Worm (Caenorhabditis elegans): ENCODE measurements around the gene K09E4.3.
A peak's percentile ranks its signal among the peaks of the same experiment; 100 is the strongest.

K09E4.3 gene

ce11 chrII:14122065-14122464, 4.7 kb downstream of the K09E4.3 start, which contains the start of gene K09E4.4:
Gene K09E4.4 (minus strand): TSS chrII:14122165.
- TF ChIP-seq egl-43 (GFP tag; IDR thresholded peaks at IDR 0.05) (no peak), aly-2 (tag; optimal IDR thresholded peaks at IDR 0.05) (no peak), nhr-25 (tag; optimal IDR thresholded peaks at IDR 0.05; ENCODE audit: borderline replicate concordance, insufficient read depth) (no peak), ceh-82 (tag; optimal IDR thresholded peaks at IDR 0.05) (no peak), unc-130 (GFP tag; optimal IDR thresholded peaks at IDR 0.05) (no peak), vab-7 (GFP tag; IDR thresholded peaks at IDR 0.05) (0 out of 2 replicates have a peak, but pooled peaks have one; percentile 31), daf-19 (GFP tag; conservative IDR thresholded peaks at IDR 0.05) (no peak), saeg-2 (GFP tag; IDR thresholded peaks at IDR 0.05) (no peak), ZK337.2 (GFP tag; IDR thresholded peaks at IDR 0.05) (no peak), hif-1 (tag; optimal IDR thresholded peaks at IDR 0.05) (no peak), ceh-20 (GFP tag; IDR thresholded peaks at IDR 0.05) (peak; percentile 18; the same call in 1 of the 2 replicates), nhr-6 (tag; optimal IDR thresholded peaks at IDR 0.05) (no peak), aha-1 (tag) (peak; percentile 45), lin-15B (tag; optimal IDR thresholded peaks at IDR 0.05) (no peak), zfp-3 (GFP tag; conservative IDR thresholded peaks at IDR 0.05) (no peak), ztf-11 (tag; optimal IDR thresholded peaks at IDR 0.05) (no peak), madf-5 (GFP tag; IDR thresholded peaks at IDR 0.05) (no peak)

ce11 chrII:14118391-14118790, 8.3 kb downstream of the K09E4.3 start:
- TF ChIP-seq nhr-6 (tag; optimal IDR thresholded peaks at IDR 0.05) (no peak), F37D6.2 (tag; optimal IDR thresholded peaks at IDR 0.05) (no peak), attf-4 (tag; optimal IDR thresholded peaks at IDR 0.05) (no peak), unc-39 (tag; optimal IDR thresholded peaks at IDR 0.05) (no peak)

DNA sequence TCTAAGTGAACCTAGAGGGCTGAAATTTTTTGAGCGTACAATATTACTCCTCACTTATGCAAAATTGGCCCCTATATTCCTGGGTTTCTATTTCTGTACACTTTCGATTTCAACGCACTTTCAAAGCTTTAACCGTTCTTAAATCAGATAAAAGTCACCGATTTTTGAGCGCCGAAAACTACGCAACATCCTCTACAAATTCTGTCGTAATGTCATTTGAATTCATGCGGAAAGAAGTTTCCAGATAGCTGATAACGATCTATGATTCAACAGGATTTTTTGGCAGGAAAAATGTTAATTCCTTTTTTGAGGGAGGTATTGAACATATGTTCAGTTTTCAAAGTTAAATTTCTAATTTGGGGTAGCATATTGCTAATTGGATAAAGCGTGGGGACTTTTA, 13.9 kb downstream of the K09E4.3 start:
- no peak for TF ChIP-seq jun-1 (tag; optimal IDR thresholded peaks at IDR 0.05)
- peak; percentile 79 for TF ChIP-seq aha-1 (tag)
- no peak for TF ChIP-seq mes-2 (tag; optimal IDR thresholded peaks at IDR 0.05; ENCODE audit: poor library complexity, severe bottlenecking)
- TF ChIP-seq F37D6.2 (tag; optimal IDR thresholded peaks at IDR 0.05): no peak
- TF ChIP-seq F44E2.7 (GFP tag; IDR thresholded peaks at IDR 0.05): no peak

DNA sequence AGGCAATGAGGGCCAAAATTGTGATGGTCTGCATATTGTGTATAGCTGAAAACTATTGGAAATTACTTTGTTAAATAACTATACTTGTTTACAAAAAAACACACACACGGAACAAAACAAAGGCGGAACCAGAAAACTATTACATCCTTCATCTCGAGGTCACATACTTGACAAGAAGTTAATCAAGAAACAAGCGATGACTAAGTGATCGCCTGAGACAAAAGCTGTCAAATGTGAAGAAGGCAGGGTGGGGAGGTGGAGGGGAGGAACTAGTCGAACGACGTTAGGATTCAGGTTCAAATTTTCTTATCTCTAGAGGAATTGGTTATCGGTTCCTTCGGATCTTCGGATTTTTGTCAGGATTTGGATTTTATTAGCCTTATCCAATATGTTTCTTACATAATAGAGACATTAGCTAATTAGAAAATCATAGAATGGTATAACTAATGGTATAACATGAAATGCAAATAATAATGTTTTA, 17.5 kb downstream of the K09E4.3 start, which contains the start of gene cpg-7:
cpg-7 (minus strand) TSS at position 51 of the 481 bp plus-strand sequence.
- TF ChIP-seq nhr-237 (tag; optimal IDR thresholded peaks at IDR 0.05) (no peak), lin-1 (GFP tag; IDR thresholded peaks at IDR 0.05) (no peak), spr-3 (GFP tag; optimal IDR thresholded peaks at IDR 0.05) (no peak), spr-1 (tag; optimal IDR thresholded peaks at IDR 0.05) (no peak), F37D6.2 (tag; optimal IDR thresholded peaks at IDR 0.05) (no peak), vab-7 (GFP tag; IDR thresholded peaks at IDR 0.05) (no peak), daf-16 (GFP tag; optimal IDR thresholded peaks at IDR 0.05) (no peak), daf-16 (tag; optimal IDR thresholded peaks at IDR 0.05) (no peak), ceh-82 (tag; optimal IDR thresholded peaks at IDR 0.05) (no peak), lin-29 (GFP tag; IDR thresholded peaks at IDR 0.05) (no peak)

ce11 chrII:14106164-14106563, 20.6 kb downstream of the K09E4.3 start:
- peak in 1 of 2 experiments; percentile 80 for TF ChIP-seq unc-62 (GFP tag; optimal IDR thresholded peaks at IDR 0.05 in 1 of 2)
- TF ChIP-seq unc-62 (tag; optimal IDR thresholded peaks at IDR 0.05): no peak
- no peak for TF ChIP-seq lin-15B (tag; optimal IDR thresholded peaks at IDR 0.05)
- TF ChIP-seq zfp-2 (tag; optimal IDR thresholded peaks at IDR 0.05): no peak
